Fruit fly (Drosophila melanogaster): Measurements from ENCODE around the gene CG32856.
A peak's percentile ranks its signal among the peaks of the same experiment; 100 is the strongest.

The CG32856 gene

DNA sequence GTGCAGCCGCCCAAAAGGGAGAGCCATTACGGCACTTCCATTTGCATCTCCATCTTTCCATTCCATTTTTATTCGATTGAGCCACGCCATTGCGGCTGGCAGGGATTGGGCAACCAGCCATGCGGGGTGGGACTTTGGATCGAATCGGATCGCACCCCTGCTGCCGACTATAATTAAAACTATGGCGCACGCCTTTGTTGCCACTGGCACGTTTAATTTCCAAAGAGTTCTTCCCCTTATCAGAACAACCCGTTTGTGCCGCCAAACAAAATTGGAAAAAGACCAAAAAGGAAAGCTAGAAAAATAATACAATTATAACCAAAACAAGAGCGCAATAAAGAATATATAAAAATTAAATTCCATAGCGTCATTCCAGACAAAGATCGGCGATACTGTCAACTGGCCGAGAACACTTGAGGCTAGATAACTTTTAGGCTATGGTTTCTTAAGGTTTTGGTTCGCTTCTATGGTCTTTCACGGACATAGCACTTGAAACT, 44.9 kb upstream of the CG32856 start (continued):
- TF ChIP-seq Ptx1 (GFP tag; IDR thresholded peaks at IDR 0.05) (no peak), CG10979 (tag; optimal IDR thresholded peaks at IDR 0.05) (no peak)

DNA sequence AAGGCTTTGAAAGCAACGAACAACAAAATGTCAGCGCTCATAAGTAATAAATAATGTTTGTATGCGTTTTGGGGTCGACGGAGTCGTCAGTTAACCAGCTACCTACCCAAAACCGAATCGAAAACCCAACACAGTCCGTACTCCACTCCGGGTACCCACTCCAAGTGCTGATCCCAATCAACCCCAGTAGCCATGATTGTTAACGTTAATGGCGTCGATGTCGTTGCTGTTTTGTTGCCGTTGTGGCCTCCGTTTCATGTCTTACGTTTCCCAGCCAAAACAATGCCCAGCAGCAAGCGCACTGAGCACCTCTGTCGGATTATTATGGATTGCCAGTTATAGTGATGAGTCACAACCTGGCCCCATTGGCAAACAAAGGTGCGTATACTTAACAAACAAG, 43.9 kb upstream of the CG32856 start, which contains the start of gene GATAe:
GATAe (plus strand) TSS at position 76 of the 400 bp plus-strand sequence.
- TF ChIP-seq phol (tag; optimal IDR thresholded peaks at IDR 0.05) (peak; percentile 18), pfk (GFP tag; optimal IDR thresholded peaks at IDR 0.05) (no peak), CG12942 (GFP tag; optimal IDR thresholded peaks at IDR 0.05) (no peak), H15 (GFP tag; IDR thresholded peaks at IDR 0.05) (no peak), CG13894 (tag; optimal IDR thresholded peaks at IDR 0.05) (no peak), CG8290 (GFP tag; optimal IDR thresholded peaks at IDR 0.05) (no peak), CG8290 (tag; optimal IDR thresholded peaks at IDR 0.05) (peak in 1 of 2 experiments; percentile 17), lola (GFP tag; optimal IDR thresholded peaks at IDR 0.05) (no peak), CG42726 (GFP tag; IDR thresholded peaks at IDR 0.05; ENCODE audit: partially characterized antibody) (no peak), grn (GFP tag; optimal IDR thresholded peaks at IDR 0.05) (peak; percentile 87), Med (GFP tag) (peak; percentile 47), gcm2 (GFP tag; optimal IDR thresholded peaks at IDR 0.05) (no peak), CG11696 (GFP tag; IDR thresholded peaks at IDR 0.05) (no peak), D (optimal IDR thresholded peaks at IDR 0.05) (no peak), D (GFP tag; optimal IDR thresholded peaks at IDR 0.05) (no peak), MBD-R2 (GFP tag; IDR thresholded peaks at IDR 0.05) (no peak), CG17361 (GFP tag; IDR thresholded peaks at IDR 0.05) (no peak), Hey (tag; optimal IDR thresholded peaks at IDR 0.05) (no peak), CG34422 (GFP tag; IDR thresholded peaks at IDR 0.05) (no peak), CG9437 (GFP tag; optimal IDR thresholded peaks at IDR 0.05) (peak; percentile 9), CG31441 (GFP tag; IDR thresholded peaks at IDR 0.05) (no peak), Atf-2 (GFP tag; optimal IDR thresholded peaks at IDR 0.05) (no peak), Nf-YC (tag; optimal IDR thresholded peaks at IDR 0.05) (peak; percentile 20), slou (GFP tag; optimal IDR thresholded peaks at IDR 0.05) (no peak), CG3995 (GFP tag; optimal IDR thresholded peaks at IDR 0.05) (no peak), sim (GFP tag; IDR thresholded peaks at IDR 0.05) (0 out of 2 replicates have a peak, but pooled peaks have one; percentile 40), luna (GFP tag; optimal IDR thresholded peaks at IDR 0.05) (no peak), CG12391 (tag; optimal IDR thresholded peaks at IDR 0.05) (no peak), kay (GFP tag; optimal IDR thresholded peaks at IDR 0.05) (peak; percentile 27), Sry-β (GFP tag; optimal IDR thresholded peaks at IDR 0.05) (peak; percentile 48), oc (tag; optimal IDR thresholded peaks at IDR 0.05) (no peak), lab (GFP tag; optimal IDR thresholded peaks at IDR 0.05) (peak; percentile 34), vnd (GFP tag; IDR thresholded peaks at IDR 0.05; ENCODE audit: partially characterized antibody) (0 out of 3 replicates have a peak, but pooled peaks have one; percentile 24), ftz-f1 (GFP tag; optimal IDR thresholded peaks at IDR 0.05) (no peak), sens-2 (GFP tag; IDR thresholded peaks at IDR 0.05) (no peak), bbx (GFP tag; IDR thresholded peaks at IDR 0.05; ENCODE audit: partially characterized antibody) (0 out of 2 replicates have a peak, but pooled peaks have one; percentile 14), Pdp1 (GFP tag; optimal IDR thresholded peaks at IDR 0.05) (peak in 1 of 2 experiments; percentile 2), exex (tag; optimal IDR thresholded peaks at IDR 0.05) (peak; percentile 50), CG12104 (GFP tag; optimal IDR thresholded peaks at IDR 0.05) (no peak), dysf (GFP tag; IDR thresholded peaks at IDR 0.05) (no peak), CG15269 (tag; optimal IDR thresholded peaks at IDR 0.05) (peak; percentile 1)

Data from whole organism, embryonic.